Fruit fly (Drosophila melanogaster): Measurements from ENCODE around the gene CecA1.

dm6 chr3R:30237634-30238033, 27.0 kb downstream of the CecA1 start, which contains the start of gene CG43448:
- TF ChIP-seq br (GFP tag; optimal IDR thresholded peaks at IDR 0.05), result no peak
- no peak for TF ChIP-seq lola (GFP tag; optimal IDR thresholded peaks at IDR 0.05)
- TF ChIP-seq Hnf4 (GFP tag; optimal IDR thresholded peaks at IDR 0.05), result no peak
